Worm (Caenorhabditis elegans) whole organism, midembryonic: ENCODE measurements around the gene F10C2.4.

ENCODE experiments used
- cog-1 ChIP-seq: sonication (generic microtip); optimal IDR thresholded peaks from 2 replicates; lab custom pipeline; 2016; ENCODE audit warnings: missing genetic modification characterization, missing compliant biosample characterization
- flt-1 ChIP-seq: fragments of 200-800 bp; sonication (Bioruptor generic); IDR thresholded peaks from 2 replicates; pipeline ENCODE4 v1.3.6; 2022; ENCODE audit warnings: missing genetic modification characterization, missing compliant biosample characterization

- TF ChIP-seq flt-1: no peak
- no peak for TF ChIP-seq cog-1 (tag; lab: Kevin White, UChicago)
These were observed 15.7 kb upstream of the F10C2.4 start for ce11 chrV:12025683-12026082.
